Fruit fly (Drosophila melanogaster) whole organism: ENCODE results near the gene ari-1.

Experiments
- EcR ChIP-seq, 2 experiments: fragments of >200 bp; optimal IDR thresholded peaks; 2 replicates each; lab custom pipeline; 2017; ENCODE audit warnings: missing biosample characterization in 2 of 2, missing genetic modification characterization in 2 of 2, missing genetic modification reagents in 2 of 2
- usp ChIP-seq: fragments of >200 bp; optimal IDR thresholded peaks from 2 replicates; lab custom pipeline; 2017; ENCODE audit warnings: missing biosample characterization, missing genetic modification characterization, mixed read lengths

- TF ChIP-seq EcR (GFP tag; optimal IDR thresholded peaks at IDR 0.05; lab: Kevin White, UChicago): no peak
- no peak for TF ChIP-seq usp (GFP tag; lab: Kevin White, UChicago)
Observed at dm6 chrX:18118519-18118918, 19.1 kb downstream of the ari-1 start.
